Fruit fly (Drosophila melanogaster) whole organism, adult: ENCODE data around the gene Jhbp12.

Experiments used
- CG11617 ChIP-seq: fragments of 200-800 bp; sonication (Bioruptor generic); optimal IDR thresholded peaks from 2 replicates; lab custom pipeline; 2017; ENCODE audit warnings: mild to moderate bottlenecking, missing biosample characterization, missing genetic modification reagents, missing genetic modification characterization
- CG12768 ChIP-seq: fragments of 200-800 bp; sonication (Bioruptor generic); optimal IDR thresholded peaks from 2 replicates; lab custom pipeline; 2017; ENCODE audit warnings: missing biosample characterization, missing genetic modification characterization, mild to moderate bottlenecking, moderate library complexity, missing genetic modification reagents
- CG14711 ChIP-seq: fragments of 200-800 bp; sonication (Bioruptor generic); optimal IDR thresholded peaks from 2 replicates; lab custom pipeline; 2018; ENCODE audit warnings: missing biosample characterization, mild to moderate bottlenecking, missing genetic modification characterization, moderate library complexity
- CG1620 ChIP-seq: fragments of 200-800 bp; sonication (Bioruptor generic); optimal IDR thresholded peaks from 2 replicates; lab custom pipeline; 2016; ENCODE audit warnings: missing biosample characterization, missing genetic modification characterization
- CG33017 ChIP-seq: fragments of 200-800 bp; sonication (Bioruptor generic); optimal IDR thresholded peaks from 2 replicates; lab custom pipeline; 2018; ENCODE audit warnings: missing biosample characterization, mild to moderate bottlenecking, missing genetic modification characterization, moderate library complexity
- CG5204 ChIP-seq: fragments of 200-800 bp; sonication (Bioruptor generic); optimal IDR thresholded peaks from 2 replicates; lab custom pipeline; 2016; ENCODE audit warnings: missing biosample characterization, missing genetic modification characterization
- CG7045 ChIP-seq: fragments of 200-800 bp; sonication (Bioruptor generic); optimal IDR thresholded peaks from 2 replicates; lab custom pipeline; 2017; ENCODE audit warnings: missing biosample characterization, mild to moderate bottlenecking, missing genetic modification characterization
- CG7101 ChIP-seq: fragments of 200-800 bp; sonication (Bioruptor generic); optimal IDR thresholded peaks from 2 replicates; lab custom pipeline; 2018; ENCODE audit warnings: missing biosample characterization, mild to moderate bottlenecking, missing genetic modification characterization, moderate library complexity
- Clk ChIP-seq: fragments of 200-800 bp; sonication (Bioruptor generic); optimal IDR thresholded peaks from 2 replicates; lab custom pipeline; 2017; ENCODE audit warnings: missing biosample characterization, missing genetic modification characterization
- Crg-1 ChIP-seq: fragments of 200-800 bp; sonication (Bioruptor generic); optimal IDR thresholded peaks from 2 replicates; lab custom pipeline; 2016; ENCODE audit warnings: missing biosample characterization, missing genetic modification characterization
- Hr96 ChIP-seq: fragments of 200-800 bp; sonication (Bioruptor generic); optimal IDR thresholded peaks from 2 replicates; lab custom pipeline; 2016; ENCODE audit warnings: missing biosample characterization, missing genetic modification characterization
- Mnt ChIP-seq: fragments of 200-800 bp; sonication (Bioruptor generic); optimal IDR thresholded peaks from 2 replicates; lab custom pipeline; 2016; ENCODE audit warnings: missing biosample characterization, mild to moderate bottlenecking, missing genetic modification characterization
- bab1 ChIP-seq: fragments of 200-800 bp; sonication (Bioruptor generic); optimal IDR thresholded peaks from 3 replicates; lab custom pipeline; 2019; ENCODE audit warnings: missing biosample characterization, mild to moderate bottlenecking, missing genetic modification characterization, moderate library complexity
- cic ChIP-seq: fragments of 200-800 bp; sonication (Bioruptor generic); optimal IDR thresholded peaks from 2 replicates; lab custom pipeline; 2017; ENCODE audit warnings: missing biosample characterization, mild to moderate bottlenecking, missing genetic modification characterization, moderate library complexity
- cnc ChIP-seq, 2 experiments: fragments of >200 bp; optimal IDR thresholded peaks; 2 replicates each; lab custom pipeline; 2017
- kay ChIP-seq: fragments of 200-800 bp; sonication (Bioruptor generic); peaks from one replicate; lab custom pipeline; 2016; ENCODE audit warnings: missing biosample characterization, missing genetic modification characterization, borderline replicate concordance
- ovo ChIP-seq: fragments of 200-800 bp; sonication (Bioruptor generic); optimal IDR thresholded peaks from 2 replicates; lab custom pipeline; 2016; ENCODE audit warnings: missing biosample characterization, missing genetic modification characterization
- pad ChIP-seq: fragments of 200-800 bp; sonication (Bioruptor generic); optimal IDR thresholded peaks from 3 replicates; lab custom pipeline; 2017; ENCODE audit warnings: missing biosample characterization, missing genetic modification characterization, mild to moderate bottlenecking, moderate library complexity, missing genetic modification reagents
- tj ChIP-seq: fragments of 200-800 bp; sonication (Bioruptor generic); optimal IDR thresholded peaks from 3 replicates; lab custom pipeline; 2017; ENCODE audit warnings: missing biosample characterization, mild to moderate bottlenecking, missing genetic modification characterization, moderate library complexity
- toe ChIP-seq: fragments of 200-800 bp; sonication (Bioruptor generic); optimal IDR thresholded peaks from 2 replicates; lab custom pipeline; 2016; ENCODE audit warnings: missing biosample characterization, missing genetic modification characterization

Jhbp12 gene

DNA sequence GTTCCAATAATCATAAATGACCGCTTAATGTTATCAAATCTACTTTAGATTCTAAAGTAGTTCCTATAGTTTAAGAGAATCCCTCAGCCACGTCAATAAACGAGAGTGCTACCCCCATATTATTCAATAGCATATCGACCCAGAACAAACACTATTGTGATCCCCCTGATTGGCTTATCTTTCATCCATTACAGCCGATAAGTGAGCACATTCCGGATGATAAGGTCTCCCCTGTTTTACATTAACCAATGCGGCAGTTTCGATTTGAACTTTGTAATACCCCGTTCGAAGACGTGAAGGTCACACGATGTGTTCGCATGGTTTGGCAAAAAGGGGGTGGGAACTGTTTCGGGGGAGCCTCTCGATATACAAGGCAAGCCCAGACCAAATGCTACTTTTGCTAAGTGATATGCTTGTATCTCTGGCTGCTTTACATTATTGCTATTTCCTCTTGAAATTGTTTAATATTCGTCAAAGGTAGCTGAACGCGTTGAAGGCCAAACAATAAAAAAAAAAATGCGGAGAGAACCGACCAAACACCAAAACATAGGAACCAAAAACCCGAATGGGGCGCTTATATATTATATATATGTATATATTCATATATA is 39.7 kb downstream of the Jhbp12 start:
- peak; percentile 56 for TF ChIP-seq kay (GFP tag; lab: Kevin White, UChicago)
- TF ChIP-seq pad (GFP tag; lab: Kevin White, UChicago): no peak

dm6 chr3R:24564799-24565344 is 40.3 kb downstream of the Jhbp12 start:
- no peak for TF ChIP-seq pad (GFP tag; lab: Kevin White, UChicago)
- no peak for TF ChIP-seq CG12768 (GFP tag; lab: Kevin White, UChicago)
- TF ChIP-seq kay (GFP tag; lab: Kevin White, UChicago): peak; percentile 84
- no peak for TF ChIP-seq CG5204 (GFP tag; lab: Kevin White, UChicago)
- TF ChIP-seq CG11617: no peak
- peak; percentile 29 for TF ChIP-seq CG7045 (GFP tag; lab: Kevin White, UChicago)
- TF ChIP-seq cic (GFP tag; lab: Kevin White, UChicago): no peak
- TF ChIP-seq Mnt (GFP tag; lab: Kevin White, UChicago): no peak
- TF ChIP-seq toe (GFP tag; lab: Kevin White, UChicago): no peak
- no peak for TF ChIP-seq CG1620
- peak; percentile 14 for TF ChIP-seq CG33017 (tag; lab: Kevin White, UChicago)
- no peak for TF ChIP-seq Clk (GFP tag; lab: Kevin White, UChicago)
- no peak for TF ChIP-seq bab1
- peak; percentile 61 for TF ChIP-seq tj (GFP tag; lab: Kevin White, UChicago)
- no peak for TF ChIP-seq Crg-1 (GFP tag; lab: Kevin White, UChicago)
- no peak for TF ChIP-seq Hr96
- TF ChIP-seq cnc (optimal IDR thresholded peaks at IDR 0.05; lab: Kevin White, UChicago): no peak
- no peak for TF ChIP-seq CG7101 (tag; lab: Kevin White, UChicago)
- no peak for TF ChIP-seq CG14711
- TF ChIP-seq ovo (GFP tag; lab: Kevin White, UChicago): no peak

- TF ChIP-seq bab1 (peak; percentile 76), Clk (GFP tag; lab: Kevin White, UChicago) (peak; percentile 39), CG7101 (tag; lab: Kevin White, UChicago) (peak; percentile 74), Crg-1 (GFP tag; lab: Kevin White, UChicago) (peak; percentile 69), pad (GFP tag; lab: Kevin White, UChicago) (peak; percentile 60), CG12768 (GFP tag; lab: Kevin White, UChicago) (peak; percentile 74), CG5204 (GFP tag; lab: Kevin White, UChicago) (no peak), kay (GFP tag; lab: Kevin White, UChicago) (peak; percentile 100), CG1620 (peak; percentile 57), CG33017 (tag; lab: Kevin White, UChicago) (peak; percentile 73), cnc (optimal IDR thresholded peaks at IDR 0.05; lab: Kevin White, UChicago) (no peak), Mnt (GFP tag; lab: Kevin White, UChicago) (peak; percentile 91), cic (GFP tag; lab: Kevin White, UChicago) (peak; percentile 99), CG11617 (peak; percentile 42), tj (GFP tag; lab: Kevin White, UChicago) (peak; percentile 49), CG14711 (peak; percentile 77), ovo (GFP tag; lab: Kevin White, UChicago) (peak; percentile 92), Hr96 (peak; percentile 55), CG7045 (GFP tag; lab: Kevin White, UChicago) (peak; percentile 21), toe (GFP tag; lab: Kevin White, UChicago) (no peak)
These were observed 41.2 kb downstream of the Jhbp12 start for dm6 chr3R:24565748-24566239.

DNA sequence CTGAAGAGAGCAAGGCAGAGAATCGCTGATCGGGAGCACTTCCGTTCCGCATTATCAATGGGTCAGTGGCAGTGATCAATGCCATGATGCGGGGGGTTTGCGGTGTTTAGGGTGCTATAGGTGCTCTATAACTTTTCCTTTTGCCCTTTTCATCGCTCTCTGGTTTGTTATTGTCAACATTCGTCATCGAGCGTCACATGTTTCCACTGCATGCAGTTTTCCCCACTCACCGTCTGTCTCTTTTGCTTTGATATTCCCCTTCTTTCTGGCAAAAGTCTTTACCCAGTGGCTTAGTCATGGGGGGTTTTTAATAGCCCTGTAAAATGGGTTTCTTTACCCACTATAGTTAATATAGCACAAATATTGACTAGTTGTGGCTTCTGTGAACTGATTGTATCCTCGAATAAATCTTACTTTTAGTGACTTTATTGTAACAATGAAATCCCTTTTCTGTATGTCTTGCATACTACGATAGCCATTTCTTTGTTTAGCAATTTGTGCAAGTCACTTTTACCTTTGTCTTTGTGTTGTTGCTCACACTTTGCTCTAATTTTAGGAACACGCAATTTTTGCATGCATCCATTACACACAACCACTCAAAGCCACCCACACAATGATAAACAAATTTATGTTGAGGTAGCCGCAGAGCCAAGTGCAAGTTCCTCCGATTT is 42.3 kb downstream of the Jhbp12 start:
- TF ChIP-seq CG5204 (GFP tag; lab: Kevin White, UChicago) (no peak), CG7101 (tag; lab: Kevin White, UChicago) (peak; percentile 40), CG12768 (GFP tag; lab: Kevin White, UChicago) (peak; percentile 77), CG7045 (GFP tag; lab: Kevin White, UChicago) (peak; percentile 22), CG33017 (tag; lab: Kevin White, UChicago) (peak; percentile 47), Hr96 (no peak), CG14711 (no peak), kay (GFP tag; lab: Kevin White, UChicago) (peak; percentile 96), ovo (GFP tag; lab: Kevin White, UChicago) (no peak), bab1 (no peak), Mnt (GFP tag; lab: Kevin White, UChicago) (peak; percentile 82), CG1620 (no peak), cic (GFP tag; lab: Kevin White, UChicago) (peak; percentile 95), tj (GFP tag; lab: Kevin White, UChicago) (no peak), pad (GFP tag; lab: Kevin White, UChicago) (peak; percentile 61), Clk (GFP tag; lab: Kevin White, UChicago) (peak; percentile 25), toe (GFP tag; lab: Kevin White, UChicago) (no peak), cnc (optimal IDR thresholded peaks at IDR 0.05; lab: Kevin White, UChicago) (peak; percentile 76 to 84), Crg-1 (GFP tag; lab: Kevin White, UChicago) (peak; percentile 61)

dm6 chr3R:24567427-24567771 is 42.8 kb downstream of the Jhbp12 start:
- TF ChIP-seq CG5204 (GFP tag; lab: Kevin White, UChicago): peak; percentile 81
- TF ChIP-seq kay (GFP tag; lab: Kevin White, UChicago): no peak
- TF ChIP-seq ovo (GFP tag; lab: Kevin White, UChicago): no peak
- peak; percentile 78 for TF ChIP-seq CG11617
- TF ChIP-seq CG7045 (GFP tag; lab: Kevin White, UChicago): peak; percentile 73
- peak; percentile 66 for TF ChIP-seq CG7101 (tag; lab: Kevin White, UChicago)
- TF ChIP-seq tj (GFP tag; lab: Kevin White, UChicago): peak; percentile 49
- peak; percentile 41 for TF ChIP-seq CG12768 (GFP tag; lab: Kevin White, UChicago)
- peak; percentile 56 for TF ChIP-seq CG14711
- peak; percentile 75 for TF ChIP-seq CG33017 (tag; lab: Kevin White, UChicago)
- peak; percentile 68 for TF ChIP-seq Hr96
- TF ChIP-seq CG1620: peak; percentile 10
- TF ChIP-seq bab1: peak; percentile 36
- TF ChIP-seq cic (GFP tag; lab: Kevin White, UChicago): no peak
- peak; percentile 25 for TF ChIP-seq Crg-1 (GFP tag; lab: Kevin White, UChicago)
- TF ChIP-seq pad (GFP tag; lab: Kevin White, UChicago): peak; percentile 11
- no peak for TF ChIP-seq cnc (optimal IDR thresholded peaks at IDR 0.05; lab: Kevin White, UChicago)
- peak; percentile 87 for TF ChIP-seq toe (GFP tag; lab: Kevin White, UChicago)
- peak; percentile 66 for TF ChIP-seq Clk (GFP tag; lab: Kevin White, UChicago)
- peak; percentile 10 for TF ChIP-seq Mnt (GFP tag; lab: Kevin White, UChicago)
